Fruit fly (Drosophila melanogaster): ENCODE data around the gene ppk22.

The ppk22 gene

dm6 chr3R:24813637-24814301 is 45.8 kb downstream of the ppk22 start, which contains the start of the genes lili and CG34150 (continued):
- TF ChIP-seq CG10267 (tag; optimal IDR thresholded peaks at IDR 0.05) (peak; percentile 80), Elba2 (GFP tag; optimal IDR thresholded peaks at IDR 0.05) (no peak), CG30431 (GFP tag; optimal IDR thresholded peaks at IDR 0.05) (no peak), az2 (GFP tag; optimal IDR thresholded peaks at IDR 0.05) (peak; percentile 80), bigmax (GFP tag; optimal IDR thresholded peaks at IDR 0.05) (no peak), Gug (GFP tag; IDR thresholded peaks at IDR 0.05) (peak; percentile 57; the same call in 3 of the 4 replicates), ttk (GFP tag; IDR thresholded peaks at IDR 0.05) (0 out of 2 replicates have a peak, but pooled peaks have one; percentile 47), CG12744 (GFP tag; optimal IDR thresholded peaks at IDR 0.05) (peak; percentile 72), dati (GFP tag; IDR thresholded peaks at IDR 0.05) (no peak), ap (GFP tag; IDR thresholded peaks at IDR 0.05) (0 out of 2 replicates have a peak, but pooled peaks have one; percentile 18), pum (GFP tag; optimal IDR thresholded peaks at IDR 0.05) (peak; percentile 61), CG1024 (GFP tag; IDR thresholded peaks at IDR 0.05) (peak; percentile 57), lilli (GFP tag; optimal IDR thresholded peaks at IDR 0.05) (peak; percentile 88), onecut (GFP tag; IDR thresholded peaks at IDR 0.05) (peak; percentile 47), CG12769 (tag; optimal IDR thresholded peaks at IDR 0.05) (no peak), chinmo (GFP tag; IDR thresholded peaks at IDR 0.05; ENCODE audit: partially characterized antibody) (no peak), ato (GFP tag; IDR thresholded peaks at IDR 0.05; ENCODE audit: partially characterized antibody) (peak; percentile 58; the same call in 1 of the 2 replicates), phol (tag; optimal IDR thresholded peaks at IDR 0.05) (peak; percentile 90), CG7987 (GFP tag; optimal IDR thresholded peaks at IDR 0.05) (peak; percentile 36), CG9932 (GFP tag; IDR thresholded peaks at IDR 0.05) (peak; percentile 88), Myb (GFP tag; optimal IDR thresholded peaks at IDR 0.05) (peak; percentile 44), CG32767 (GFP tag; IDR thresholded peaks at IDR 0.05) (peak; percentile 73; the same call in 1 of the 2 replicates), toy (GFP tag; IDR thresholded peaks at IDR 0.05) (no peak), hb (GFP tag; IDR thresholded peaks at IDR 0.05; ENCODE audit: partially characterized antibody) (peak; percentile 67; the same call in 1 of the 3 replicates), amos (GFP tag; IDR thresholded peaks at IDR 0.05; ENCODE audit: partially characterized antibody) (peak; percentile 79), Atf3 (GFP tag; optimal IDR thresholded peaks at IDR 0.05) (peak; percentile 43), Asciz (GFP tag; optimal IDR thresholded peaks at IDR 0.05) (peak; percentile 55), CG11695 (GFP tag; IDR thresholded peaks at IDR 0.05) (no peak), CG18764 (GFP tag; optimal IDR thresholded peaks at IDR 0.05) (peak; percentile 73), CG31441 (GFP tag; IDR thresholded peaks at IDR 0.05) (peak; percentile 78), tll (GFP tag; optimal IDR thresholded peaks at IDR 0.05) (peak in 1 of 2 experiments; percentile 9), CG2199 (GFP tag; IDR thresholded peaks at IDR 0.05) (no peak), zf30C (GFP tag; optimal IDR thresholded peaks at IDR 0.05) (peak; percentile 22), CG6254 (GFP tag; optimal IDR thresholded peaks at IDR 0.05) (peak; percentile 15), chn (GFP tag; optimal IDR thresholded peaks at IDR 0.05) (peak; percentile 78), Lpt (GFP tag; optimal IDR thresholded peaks at IDR 0.05) (no peak), CG10462 (GFP tag; optimal IDR thresholded peaks at IDR 0.05) (peak; percentile 71), Ptx1 (GFP tag; IDR thresholded peaks at IDR 0.05) (peak; percentile 81), gcm (GFP tag; optimal IDR thresholded peaks at IDR 0.05) (peak; percentile 57), slbo (GFP tag; IDR thresholded peaks at IDR 0.05) (peak; percentile 86), shn (GFP tag; optimal IDR thresholded peaks at IDR 0.05) (peak; percentile 47), maf-S (GFP tag; optimal IDR thresholded peaks at IDR 0.05) (peak; percentile 62), CG7963 (GFP tag; IDR thresholded peaks at IDR 0.05; ENCODE audit: partially characterized antibody) (peak; percentile 60; the same call in 1 of the 3 replicates), cg (GFP tag; optimal IDR thresholded peaks at IDR 0.05) (no peak), exex (tag; optimal IDR thresholded peaks at IDR 0.05) (no peak), CG3838 (GFP tag; optimal IDR thresholded peaks at IDR 0.05) (peak; percentile 67), Atf-2 (GFP tag; optimal IDR thresholded peaks at IDR 0.05) (peak; percentile 62), CG7271 (tag; optimal IDR thresholded peaks at IDR 0.05) (peak; percentile 66), CG11504 (tag; optimal IDR thresholded peaks at IDR 0.05) (peak; percentile 76)
